Worm (Caenorhabditis elegans) whole organism, young adult: ENCODE data around the gene srlf-20.
A peak's percentile ranks its signal among the peaks of the same experiment; 100 is the strongest.

Source experiments
- B0336.3 ChIP-seq: fragments of 200-800 bp; sonication (Bioruptor generic); IDR thresholded peaks from 2 replicates; pipeline ENCODE4 v1.3.6; 2022; ENCODE audit warnings: missing genetic modification characterization, missing compliant biosample characterization
- D2030.7 ChIP-seq: fragments of 200-800 bp; sonication (Bioruptor generic); IDR thresholded peaks from 2 replicates; pipeline ENCODE4 v1.3.6; 2022; ENCODE audit warnings: missing genetic modification reagents, missing genetic modification characterization, missing compliant biosample characterization
- F23B12.7 ChIP-seq: sonication (generic microtip); optimal IDR thresholded peaks from 2 replicates; lab custom pipeline; 2017; ENCODE audit warnings: missing genetic modification characterization, mild to moderate bottlenecking, missing compliant biosample characterization, antibody characterized with exemption, moderate library complexity; ENCODE audit not compliant: insufficient read depth
- F33H1.4 ChIP-seq: fragments of 200-800 bp; sonication (Bioruptor generic); IDR thresholded peaks from 2 replicates; pipeline ENCODE4 v1.3.6; 2022; ENCODE audit warnings: missing genetic modification reagents, missing genetic modification characterization, missing compliant biosample characterization
- F37B4.10 ChIP-seq: fragments of 200-800 bp; sonication (Bioruptor generic); IDR thresholded peaks from 2 replicates; pipeline ENCODE4 v1.3.6; 2022; ENCODE audit warnings: missing genetic modification characterization, missing compliant biosample characterization
- Y56A3A.18 ChIP-seq: fragments of 200-800 bp; sonication (Bioruptor generic); IDR thresholded peaks from 2 replicates; pipeline ENCODE4 v1.3.6; 2022; ENCODE audit warnings: missing genetic modification reagents, missing genetic modification characterization, missing compliant biosample characterization
- attf-5 ChIP-seq: fragments of 200-800 bp; sonication (Bioruptor generic); optimal IDR thresholded peaks from 2 replicates; lab custom pipeline; 2018; ENCODE audit warnings: mild to moderate bottlenecking, missing genetic modification characterization, missing compliant biosample characterization
- attf-6 ChIP-seq: fragments of 200-800 bp; sonication (Bioruptor generic); IDR thresholded peaks from 2 replicates; pipeline ENCODE4 v1.3.6; 2022; ENCODE audit warnings: missing genetic modification reagents, missing genetic modification characterization, missing compliant biosample characterization
- cebp-1 ChIP-seq, 2 experiments: fragments of 200-800 bp in 1 of 2; sonication (Bioruptor generic) in 1 of 2; sonication (generic microtip) in 1 of 2; IDR thresholded peaks in 1 of 2; optimal IDR thresholded peaks in 1 of 2; 2 replicates each; pipeline versions ENCODE4 v1.3.6 to Lab custom; 2017 to 2022; ENCODE audit warnings: missing compliant biosample characterization in 2 of 2, missing genetic modification characterization in 2 of 2, mild to moderate bottlenecking in 1 of 2, missing genetic modification reagents in 1 of 2, moderate library complexity in 1 of 2
- ceh-100 ChIP-seq: fragments of 200-800 bp; sonication (Bioruptor generic); IDR thresholded peaks from 2 replicates; pipeline ENCODE4 v1.3.6; 2022; ENCODE audit warnings: missing genetic modification reagents, missing genetic modification characterization, missing compliant biosample characterization
- ceh-27 ChIP-seq: fragments of 200-800 bp; sonication (Bioruptor generic); optimal IDR thresholded peaks from 2 replicates; lab custom pipeline; 2018; ENCODE audit warnings: mild to moderate bottlenecking, missing genetic modification characterization, moderate library complexity, missing compliant biosample characterization
- dpl-1 ChIP-seq: fragments of 150-350 bp; optimal IDR thresholded peaks from 2 replicates; lab custom pipeline; 2014; ENCODE audit warnings: missing biosample characterization, missing genetic modification reagents, missing genetic modification characterization
- efl-1 ChIP-seq: fragments of 150-350 bp; optimal IDR thresholded peaks from 2 replicates; lab custom pipeline; 2014; ENCODE audit warnings: missing biosample characterization, missing genetic modification reagents, missing genetic modification characterization
- egrh-3 ChIP-seq: fragments of 200-800 bp; sonication (Bioruptor generic); IDR thresholded peaks from 2 replicates; pipeline ENCODE4 v1.3.6; 2022; ENCODE audit warnings: missing genetic modification reagents, missing genetic modification characterization, missing compliant biosample characterization
- hmg-1.2 ChIP-seq: fragments of 200-800 bp; sonication (Bioruptor generic); IDR thresholded peaks from 2 replicates; pipeline ENCODE4 v1.3.6; 2022; ENCODE audit warnings: missing genetic modification reagents, missing genetic modification characterization, missing compliant biosample characterization
- hmg-20 ChIP-seq: fragments of 200-800 bp; sonication (Bioruptor generic); IDR thresholded peaks from 2 replicates; pipeline ENCODE4 v1.3.6; 2022; ENCODE audit warnings: missing genetic modification reagents, missing genetic modification characterization, missing compliant biosample characterization
- lin-35 ChIP-seq, 3 experiments: fragments of 150-350 bp in 2 of 3; sonication (generic microtip) in 1 of 3; optimal IDR thresholded peaks; 2 replicates each; lab custom pipeline; 2014 to 2018; ENCODE audit warnings: missing biosample characterization in 3 of 3, missing genetic modification characterization in 3 of 3, missing genetic modification reagents in 3 of 3
- lin-40 ChIP-seq: sonication (generic microtip); optimal IDR thresholded peaks from 2 replicates; lab custom pipeline; 2016; ENCODE audit warnings: missing genetic modification characterization, mild to moderate bottlenecking, missing compliant biosample characterization, missing genotype, missing genetic modification reagents
- lin-54 ChIP-seq: fragments of 200-800 bp; sonication (Bioruptor generic); optimal IDR thresholded peaks from 2 replicates; lab custom pipeline; 2018; ENCODE audit warnings: mild to moderate bottlenecking, missing genetic modification characterization, missing compliant biosample characterization
- lsl-1 ChIP-seq: fragments of 200-800 bp; sonication (Bioruptor generic); optimal IDR thresholded peaks from 2 replicates; lab custom pipeline; 2018; ENCODE audit warnings: mild to moderate bottlenecking, missing genetic modification characterization, moderate library complexity, missing compliant biosample characterization
- madf-3 ChIP-seq: fragments of 200-800 bp; sonication (Bioruptor generic); IDR thresholded peaks from 2 replicates; pipeline ENCODE4 v1.3.6; 2022; ENCODE audit warnings: missing genetic modification reagents, missing genetic modification characterization, missing compliant biosample characterization
- madf-6 ChIP-seq: fragments of 200-800 bp; sonication (Bioruptor generic); IDR thresholded peaks from 2 replicates; pipeline ENCODE4 v1.3.6; 2022; ENCODE audit warnings: missing genetic modification reagents, missing genetic modification characterization, missing compliant biosample characterization
- mcd-1 ChIP-seq: fragments of 200-800 bp; sonication (Bioruptor generic); IDR thresholded peaks from 2 replicates; pipeline ENCODE4 v1.3.6; 2022; ENCODE audit warnings: missing genetic modification reagents, missing genetic modification characterization, missing compliant biosample characterization
- mxl-1 ChIP-seq: sonication (generic microtip); optimal IDR thresholded peaks from 2 replicates; lab custom pipeline; 2016; ENCODE audit warnings: missing genetic modification characterization, missing compliant biosample characterization
- rpc-1 ChIP-seq, 2 experiments: fragments of 150-350 bp in 1 of 2; sonication (generic microtip) in 1 of 2; optimal IDR thresholded peaks; 2 replicates each; lab custom pipeline; 2014 to 2018; ENCODE audit warnings: missing biosample characterization in 1 of 2, missing genetic modification characterization in 1 of 2, missing genetic modification reagents in 1 of 2, missing genotype in 1 of 2
- snpc-1.3 ChIP-seq: sonication (generic microtip); optimal IDR thresholded peaks from 2 replicates; lab custom pipeline; 2017; ENCODE audit warnings: missing genetic modification characterization, mild to moderate bottlenecking, missing compliant biosample characterization, antibody characterized with exemption, moderate library complexity, missing genotype, missing genetic modification reagents; ENCODE audit not compliant: insufficient read depth
- snpc-3.4 ChIP-seq: sonication (generic microtip); optimal IDR thresholded peaks from 2 replicates; lab custom pipeline; 2017; ENCODE audit warnings: missing genetic modification characterization, mild to moderate bottlenecking, missing compliant biosample characterization, antibody characterized with exemption, moderate library complexity, missing genotype, missing genetic modification reagents
- snpc-4 ChIP-seq, 5 experiments: fragments of 150-350 bp in 1 of 5; sonication (generic microtip) in 4 of 5; optimal IDR thresholded peaks; 2 replicates each; lab custom pipeline; 2014 to 2018; ENCODE audit warnings: missing genetic modification characterization in 5 of 5, missing biosample characterization in 3 of 5, antibody characterized with exemption in 2 of 5, mild to moderate bottlenecking in 2 of 5, missing compliant biosample characterization in 2 of 5, missing genotype in 2 of 5, moderate library complexity in 2 of 5, missing genetic modification reagents in 1 of 5
- tbp1 ChIP-seq: fragments of 200-800 bp; sonication (Bioruptor generic); optimal IDR thresholded peaks from 2 replicates; lab custom pipeline; 2018; ENCODE audit warnings: mild to moderate bottlenecking, missing genetic modification characterization, missing compliant biosample characterization
- zfh-2 ChIP-seq: fragments of 200-800 bp; sonication (Bioruptor generic); conservative IDR thresholded peaks from 2 replicates; pipeline ENCODE4 v1.3.6; 2022; ENCODE audit warnings: missing genetic modification reagents, missing genetic modification characterization, missing compliant biosample characterization
- zim-3 ChIP-seq: sonication (generic microtip); optimal IDR thresholded peaks from 2 replicates; lab custom pipeline; 2017; ENCODE audit warnings: mild to moderate bottlenecking, missing genetic modification characterization, moderate library complexity, missing compliant biosample characterization
- ztf-26 ChIP-seq: sonication (generic microtip); optimal IDR thresholded peaks from 2 replicates; lab custom pipeline; 2017; ENCODE audit warnings: missing genetic modification characterization, missing compliant biosample characterization

The srlf-20 gene

DNA sequence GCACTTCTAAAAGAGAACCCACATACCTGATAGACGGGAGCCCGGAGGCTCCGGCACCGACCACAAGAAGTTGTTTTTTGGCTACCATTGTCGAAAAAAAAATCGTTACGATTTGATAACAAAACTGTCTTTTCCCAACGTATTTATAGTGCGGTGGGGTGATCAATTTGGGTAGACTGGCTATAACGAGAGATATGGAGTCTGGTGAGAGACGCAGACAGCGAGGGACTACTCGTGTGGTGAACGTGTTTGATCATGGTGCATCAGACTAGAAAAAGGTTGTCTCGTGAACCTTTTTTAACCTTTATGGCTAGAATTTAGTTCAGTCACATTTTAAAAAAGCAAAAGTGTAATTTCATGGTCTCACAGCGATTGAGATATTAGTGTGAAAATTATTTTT, 9.7 kb downstream of the srlf-20 start, which contains the start of gene fmo-5 (continued):
- TF ChIP-seq attf-6, result no peak
- peak; percentile 31 for TF ChIP-seq ztf-26 (tag; lab: Kevin White, UChicago)
- no peak for TF ChIP-seq cebp-1 (GFP tag; IDR thresholded peaks at IDR 0.05; lab: Robert Waterston, UW)
- TF ChIP-seq cebp-1 (tag; optimal IDR thresholded peaks at IDR 0.05; lab: Kevin White, UChicago), result peak; percentile 37
- no peak for TF ChIP-seq rpc-1 (optimal IDR thresholded peaks at IDR 0.05; lab: Kevin White, UChicago)
- TF ChIP-seq rpc-1 (tag; optimal IDR thresholded peaks at IDR 0.05; lab: Kevin White, UChicago), result no peak
- 0 out of 2 replicates have a peak, but pooled peaks have one; percentile 14 for TF ChIP-seq madf-3 (GFP tag; lab: Robert Waterston, UW)
- TF ChIP-seq mcd-1 (GFP tag; lab: Robert Waterston, UW), result peak; percentile 58

DNA sequence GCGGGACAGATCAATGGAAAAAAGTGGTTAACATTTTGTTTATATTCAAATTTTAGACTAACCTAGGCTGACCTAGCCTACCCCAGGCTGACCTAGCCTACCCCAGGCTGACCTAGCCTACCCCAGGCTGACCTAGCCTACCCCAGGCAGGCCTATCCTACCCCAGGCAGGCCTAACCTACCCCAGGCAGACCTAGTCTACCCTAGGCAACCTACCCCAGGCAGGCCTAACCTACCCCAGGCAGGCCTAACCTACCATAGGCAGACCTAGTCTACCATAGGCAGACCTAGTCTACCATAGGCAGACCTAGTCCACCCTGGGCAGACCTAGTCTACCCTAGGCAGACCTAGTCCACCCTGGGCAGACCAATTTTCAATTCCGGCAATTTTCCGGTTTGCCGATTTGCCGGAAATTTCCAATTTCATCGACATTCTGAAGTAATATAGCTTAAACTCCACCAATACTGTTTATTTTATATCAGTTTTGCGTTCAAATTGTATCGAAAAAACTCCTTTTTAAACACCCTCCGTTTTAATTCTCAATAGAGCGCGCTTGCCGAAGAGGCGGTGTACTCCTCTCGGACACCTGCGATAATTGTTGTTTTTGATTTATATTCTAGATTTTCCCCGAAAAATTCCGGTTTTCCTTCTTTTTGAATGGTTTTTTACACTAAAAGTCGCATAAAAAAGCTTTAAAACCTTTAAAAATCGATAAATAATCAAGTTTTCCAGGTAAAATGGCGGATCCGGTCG, 10.6 kb downstream of the srlf-20 start, which contains the start of gene trm-2A:
trm-2A (plus strand) TSS at position 732 of the 752 bp plus-strand sequence.
- TF ChIP-seq tbp1 (GFP tag; lab: Kevin White, UChicago), result peak; percentile 27
- TF ChIP-seq hmg-20 (GFP tag; lab: Robert Waterston, UW), result no peak
- TF ChIP-seq Y56A3A.18 (GFP tag; lab: Robert Waterston, UW), result no peak
- peak in 2 of 3 experiments; percentile 15 to 91 for TF ChIP-seq lin-35 (GFP tag; optimal IDR thresholded peaks at IDR 0.05; lab: Kevin White, UChicago)
- TF ChIP-seq ceh-100 (GFP tag; lab: Robert Waterston, UW), result 0 out of 2 replicates have a peak, but pooled peaks have one; percentile 22
- TF ChIP-seq zfh-2 (GFP tag; lab: Robert Waterston, UW), result peak; percentile 37; the same call in 1 of the 2 replicates
- TF ChIP-seq B0336.3 (GFP tag; lab: Robert Waterston, UW), result no peak
- peak; percentile 52 for TF ChIP-seq snpc-1.3 (tag; lab: Kevin White, UChicago)
- peak; percentile 70 for TF ChIP-seq snpc-3.4 (tag; lab: Kevin White, UChicago)
- TF ChIP-seq dpl-1, result peak; percentile 74
- TF ChIP-seq efl-1, result peak; percentile 76
- TF ChIP-seq F37B4.10, result 0 out of 2 replicates have a peak, but pooled peaks have one; percentile 61
- TF ChIP-seq mcd-1 (GFP tag; lab: Robert Waterston, UW), result peak; percentile 97
- TF ChIP-seq D2030.7 (GFP tag; lab: Robert Waterston, UW), result no peak
- 0 out of 2 replicates have a peak, but pooled peaks have one; percentile 38 for TF ChIP-seq madf-3 (GFP tag; lab: Robert Waterston, UW)
- 0 out of 2 replicates have a peak, but pooled peaks have one; percentile 14 for TF ChIP-seq F33H1.4 (GFP tag; lab: Robert Waterston, UW)
- peak; percentile 50; the same call in 1 of the 2 replicates for TF ChIP-seq madf-6
- TF ChIP-seq hmg-1.2 (GFP tag; lab: Robert Waterston, UW), result peak; percentile 30; the same call in 1 of the 2 replicates
- TF ChIP-seq snpc-4 (GFP tag; optimal IDR thresholded peaks at IDR 0.05; lab: Kevin White, UChicago), result no peak
- peak in 1 of 4 experiments; percentile 33 for TF ChIP-seq snpc-4 (tag; optimal IDR thresholded peaks at IDR 0.05; lab: Kevin White, UChicago)
- peak; percentile 11 for TF ChIP-seq ceh-27 (GFP tag; lab: Kevin White, UChicago)
- TF ChIP-seq mxl-1 (tag; lab: Kevin White, UChicago), result no peak
- TF ChIP-seq lin-40 (tag; lab: Kevin White, UChicago), result peak; percentile 45
- peak; percentile 18 for TF ChIP-seq lsl-1 (GFP tag; lab: Kevin White, UChicago)
- TF ChIP-seq attf-5 (GFP tag; lab: Kevin White, UChicago), result peak; percentile 15
- peak; percentile 94 for TF ChIP-seq lin-54 (GFP tag; lab: Kevin White, UChicago)
- TF ChIP-seq, all 124 proteins: peak for 20

DNA sequence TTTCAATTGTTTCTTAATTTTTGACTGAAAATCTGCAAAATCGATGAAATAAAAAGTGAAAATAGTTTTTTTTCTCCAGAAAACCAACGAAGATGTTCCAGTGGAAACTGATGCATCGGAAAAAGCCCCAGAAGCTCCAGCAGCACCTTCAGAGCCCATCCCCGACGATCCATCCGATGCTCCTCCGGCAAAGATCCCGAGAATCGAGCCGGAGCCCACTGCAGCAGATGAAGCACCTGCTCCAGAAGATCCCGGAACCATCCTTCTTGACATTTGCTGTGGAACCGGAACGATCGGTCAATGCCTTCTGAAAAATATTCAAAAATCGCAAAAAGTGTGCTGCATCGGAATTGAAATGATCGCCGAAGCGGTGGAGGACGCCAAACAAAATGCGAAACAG, 14.9 kb downstream of the srlf-20 start:
- 0 out of 2 replicates have a peak, but pooled peaks have one; percentile 10 for TF ChIP-seq mcd-1 (GFP tag; lab: Robert Waterston, UW)
- TF ChIP-seq egrh-3, result peak; percentile 60; the same call in 1 of the 2 replicates
- peak; percentile 76 for TF ChIP-seq zfh-2 (GFP tag; lab: Robert Waterston, UW)
- TF ChIP-seq F23B12.7 (tag; lab: Kevin White, UChicago), result no peak
- TF ChIP-seq zim-3, result no peak
